Fruit fly (Drosophila melanogaster) whole organism, prepupa: Measurements from ENCODE around the gene Snoo.
A peak's percentile ranks its signal among the peaks of the same experiment; 100 is the strongest.

Experiments
- CG10631 ChIP-seq: fragments of 200-800 bp; sonication (Bioruptor generic); optimal IDR thresholded peaks from 2 replicates; lab custom pipeline; 2016; ENCODE audit warnings: missing biosample characterization, missing genetic modification characterization
- CG11294 ChIP-seq: fragments of 200-800 bp; sonication (Bioruptor generic); IDR thresholded peaks from 2 replicates; pipeline ENCODE4 v1.3.6; 2022; ENCODE audit warnings: missing biosample characterization, missing genetic modification characterization
- CG11762 ChIP-seq: fragments of 200-800 bp; sonication (Bioruptor generic); optimal IDR thresholded peaks from 3 replicates; lab custom pipeline; 2016; ENCODE audit warnings: missing biosample characterization, missing genetic modification characterization; ENCODE audit not compliant: insufficient read depth
- CG11902 ChIP-seq: fragments of 200-800 bp; sonication (Bioruptor generic); optimal IDR thresholded peaks from 3 replicates; lab custom pipeline; 2016; ENCODE audit warnings: missing biosample characterization, missing genetic modification characterization
- CG1621 ChIP-seq: fragments of 200-800 bp; sonication (Bioruptor generic); optimal IDR thresholded peaks from 3 replicates; lab custom pipeline; 2018; ENCODE audit warnings: missing biosample characterization, mild to moderate bottlenecking, missing genetic modification characterization
- CG31627 ChIP-seq: fragments of 200-800 bp; sonication (Bioruptor generic); optimal IDR thresholded peaks from 3 replicates; lab custom pipeline; 2016; ENCODE audit warnings: missing biosample characterization, missing genetic modification characterization
- CG32006 ChIP-seq: fragments of 200-800 bp; sonication (Bioruptor generic); optimal IDR thresholded peaks from 3 replicates; lab custom pipeline; 2017; ENCODE audit warnings: missing biosample characterization, mild to moderate bottlenecking, missing genetic modification characterization
- CG34406 ChIP-seq: fragments of 200-800 bp; sonication (Bioruptor generic); optimal IDR thresholded peaks from 3 replicates; lab custom pipeline; 2016; ENCODE audit warnings: missing biosample characterization, missing genetic modification characterization
- CG6163 ChIP-seq: fragments of 200-800 bp; sonication (Bioruptor generic); IDR thresholded peaks from 3 replicates; pipeline ENCODE4 v1.3.6; 2022; ENCODE audit warnings: missing biosample characterization, missing genetic modification characterization
- CG6276 ChIP-seq: fragments of 200-800 bp; sonication (Bioruptor generic); optimal IDR thresholded peaks from 2 replicates; lab custom pipeline; 2017; ENCODE audit warnings: missing biosample characterization, mild to moderate bottlenecking, missing genetic modification characterization
- CG6808 ChIP-seq: fragments of 200-800 bp; sonication (Bioruptor generic); optimal IDR thresholded peaks from 3 replicates; lab custom pipeline; 2017; ENCODE audit warnings: missing biosample characterization, missing genetic modification characterization, mild to moderate bottlenecking, moderate library complexity, missing genetic modification reagents
- CG7368 ChIP-seq: fragments of 200-800 bp; sonication (Bioruptor generic); optimal IDR thresholded peaks from 3 replicates; lab custom pipeline; 2016; ENCODE audit warnings: missing biosample characterization, missing genetic modification characterization
- CG8319 ChIP-seq: fragments of 200-800 bp; sonication (Bioruptor generic); optimal IDR thresholded peaks from 3 replicates; lab custom pipeline; 2016; ENCODE audit warnings: missing biosample characterization, missing genetic modification characterization
- CG8632 ChIP-seq: fragments of 200-800 bp; sonication (Bioruptor generic); optimal IDR thresholded peaks from 3 replicates; lab custom pipeline; 2016; ENCODE audit warnings: missing biosample characterization, missing genetic modification characterization
- Eip75B ChIP-seq: fragments of 200-800 bp; sonication (Bioruptor generic); optimal IDR thresholded peaks from 3 replicates; lab custom pipeline; 2016; ENCODE audit warnings: missing biosample characterization, missing genetic modification characterization
- Eip78C ChIP-seq: fragments of 200-800 bp; sonication (Bioruptor generic); peaks from one replicate; lab custom pipeline; 2016; ENCODE audit warnings: missing biosample characterization, missing genetic modification characterization
- Eip93F ChIP-seq: fragments of 200-800 bp; sonication (Bioruptor generic); optimal IDR thresholded peaks from 2 replicates; lab custom pipeline; 2016; ENCODE audit warnings: missing biosample characterization, mild to moderate bottlenecking, missing genetic modification characterization
- Ets21C ChIP-seq: fragments of 200-800 bp; sonication (Bioruptor generic); optimal IDR thresholded peaks from 3 replicates; lab custom pipeline; 2016; ENCODE audit warnings: missing biosample characterization, missing genetic modification characterization
- Ets96B ChIP-seq: fragments of 200-800 bp; optimal IDR thresholded peaks from 2 replicates; lab custom pipeline; 2019; ENCODE audit warnings: missing biosample characterization, mild to moderate bottlenecking, missing genetic modification characterization, moderate library complexity
- Gug ChIP-seq: fragments of 200-800 bp; sonication (Bioruptor generic); IDR thresholded peaks from 2 replicates; pipeline ENCODE4 v1.3.6; 2022; ENCODE audit warnings: missing biosample characterization, missing genetic modification characterization
- Hr38 ChIP-seq: sonication (Bioruptor generic); optimal IDR thresholded peaks from 2 replicates; lab custom pipeline; 2016; ENCODE audit warnings: missing biosample characterization, missing genetic modification characterization
- Hr4 ChIP-seq: fragments of 200-800 bp; sonication (Bioruptor generic); optimal IDR thresholded peaks from 3 replicates; lab custom pipeline; 2016; ENCODE audit warnings: missing biosample characterization, missing genetic modification characterization
- OdsH ChIP-seq: fragments of 200-800 bp; sonication (Bioruptor generic); optimal IDR thresholded peaks from 3 replicates; lab custom pipeline; 2016; ENCODE audit warnings: missing biosample characterization, missing genetic modification characterization
- Smox ChIP-seq: fragments of 200-800 bp; sonication (Bioruptor generic); optimal IDR thresholded peaks from 3 replicates; lab custom pipeline; 2016; ENCODE audit warnings: missing biosample characterization, missing genetic modification characterization
- Sox102F ChIP-seq: fragments of 200-800 bp; sonication (Bioruptor generic); optimal IDR thresholded peaks from 2 replicates; lab custom pipeline; 2016; ENCODE audit warnings: missing biosample characterization, mild to moderate bottlenecking, missing genetic modification characterization
- Sox14 ChIP-seq: fragments of 200-800 bp; sonication (Bioruptor generic); optimal IDR thresholded peaks from 3 replicates; lab custom pipeline; 2016; ENCODE audit warnings: missing biosample characterization, missing genetic modification characterization
- Sox15 ChIP-seq: fragments of 200-800 bp; sonication (Bioruptor generic); optimal IDR thresholded peaks from 3 replicates; lab custom pipeline; 2016; ENCODE audit warnings: missing biosample characterization, missing genetic modification characterization
- achi ChIP-seq: fragments of 200-800 bp; sonication (Bioruptor generic); optimal IDR thresholded peaks from 3 replicates; lab custom pipeline; 2016; ENCODE audit warnings: missing biosample characterization, missing genetic modification characterization
- dsx ChIP-seq: fragments of 200-800 bp; optimal IDR thresholded peaks from 3 replicates; lab custom pipeline; 2019; ENCODE audit warnings: missing biosample characterization, mild to moderate bottlenecking, missing genetic modification characterization, moderate library complexity; ENCODE audit not compliant: poor library complexity, severe bottlenecking
- eg ChIP-seq: fragments of 200-800 bp; sonication (Bioruptor generic); IDR thresholded peaks from 3 replicates; pipeline ENCODE4 v1.3.6; 2022; ENCODE audit warnings: missing biosample characterization, missing genetic modification characterization
- esn ChIP-seq: fragments of 200-800 bp; sonication (Bioruptor generic); optimal IDR thresholded peaks from 2 replicates; lab custom pipeline; 2016; ENCODE audit warnings: missing biosample characterization, mild to moderate bottlenecking, missing genetic modification characterization, moderate library complexity
- fd59A ChIP-seq: fragments of 200-800 bp; sonication (Bioruptor generic); optimal IDR thresholded peaks from 2 replicates; lab custom pipeline; 2017; ENCODE audit warnings: missing biosample characterization, mild to moderate bottlenecking, missing genetic modification characterization, missing genetic modification reagents
- fd85E ChIP-seq: fragments of 200-800 bp; sonication (Bioruptor generic); optimal IDR thresholded peaks from 3 replicates; lab custom pipeline; 2016; ENCODE audit warnings: missing biosample characterization, missing genetic modification characterization
- fkh ChIP-seq: fragments of 200-800 bp; sonication (Bioruptor generic); optimal IDR thresholded peaks from 3 replicates; lab custom pipeline; 2017; ENCODE audit warnings: missing biosample characterization, mild to moderate bottlenecking, missing genetic modification characterization, moderate library complexity
- lz ChIP-seq: fragments of 200-800 bp; sonication (Bioruptor generic); optimal IDR thresholded peaks from 3 replicates; lab custom pipeline; 2016; ENCODE audit warnings: missing biosample characterization, missing genetic modification characterization
- pdm3 ChIP-seq: fragments of 200-800 bp; sonication (Bioruptor generic); optimal IDR thresholded peaks from 3 replicates; lab custom pipeline; 2016; ENCODE audit warnings: missing biosample characterization, missing genetic modification characterization
- salr ChIP-seq, 2 experiments: fragments of 200-800 bp; sonication (Bioruptor generic); optimal IDR thresholded peaks; 3 replicates each; lab custom pipeline; 2016 to 2018; ENCODE audit warnings: missing biosample characterization in 2 of 2, missing genetic modification characterization in 2 of 2, mild to moderate bottlenecking in 1 of 2
- spab ChIP-seq: fragments of 200-800 bp; sonication (Bioruptor generic); optimal IDR thresholded peaks from 2 replicates; lab custom pipeline; 2017; ENCODE audit warnings: missing biosample characterization, mild to moderate bottlenecking, missing genetic modification characterization, missing genetic modification reagents
- ss ChIP-seq, 2 experiments: fragments of 200-800 bp; sonication (Bioruptor generic); optimal IDR thresholded peaks; 2 replicates in 1 of 2; 3 replicates in 1 of 2; lab custom pipeline; 2017 to 2018; ENCODE audit warnings: mild to moderate bottlenecking in 2 of 2, missing biosample characterization in 2 of 2, missing genetic modification characterization in 2 of 2, moderate library complexity in 1 of 2
- svp ChIP-seq: fragments of 200-800 bp; sonication (Bioruptor generic); peaks from one replicate; lab custom pipeline; 2016; ENCODE audit warnings: missing biosample characterization, missing genetic modification characterization
- topi ChIP-seq: fragments of 200-800 bp; sonication (Bioruptor generic); optimal IDR thresholded peaks from 3 replicates; lab custom pipeline; 2016; ENCODE audit warnings: missing biosample characterization, missing genetic modification characterization
- vri ChIP-seq: fragments of 200-800 bp; sonication (Bioruptor generic); optimal IDR thresholded peaks from 3 replicates; lab custom pipeline; 2016; ENCODE audit warnings: missing biosample characterization, mild to moderate bottlenecking, missing genetic modification characterization

Snoo gene

dm6 chr2L:7991391-7991876 lies 7.4 kb upstream of the Snoo start (continued):
- TF ChIP-seq Gug (no peak), Ets96B (tag; lab: Kevin White, UChicago) (no peak), CG10631 (GFP tag; lab: Kevin White, UChicago) (no peak), Smox (GFP tag; lab: Kevin White, UChicago) (no peak), svp (peak; percentile 62), CG31627 (GFP tag; lab: Kevin White, UChicago) (no peak), Hr4 (GFP tag; lab: Kevin White, UChicago) (no peak), CG6163 (GFP tag; lab: Robert Waterston, UW) (peak; percentile 45; the same call in 2 of the 3 replicates), lz (no peak), Sox14 (peak; percentile 56), topi (GFP tag; lab: Kevin White, UChicago) (no peak)
- TF ChIP-seq, all 60 proteins: peak for 11

dm6 chr2L:7990720-7991119 lies 6.7 kb upstream of the Snoo start:
- TF ChIP-seq pdm3 (GFP tag; lab: Kevin White, UChicago) = no peak
- TF ChIP-seq CG7368 (GFP tag; lab: Kevin White, UChicago) = no peak
- TF ChIP-seq svp = no peak
- no peak for TF ChIP-seq vri (GFP tag; lab: Kevin White, UChicago)
- TF ChIP-seq CG11762 (GFP tag; lab: Kevin White, UChicago) = no peak
- TF ChIP-seq CG6808 (GFP tag; lab: Kevin White, UChicago) = no peak
- TF ChIP-seq Eip78C (GFP tag; lab: Kevin White, UChicago) = peak; percentile 48

- no peak for TF ChIP-seq fd85E (GFP tag; lab: Kevin White, UChicago)
- peak; percentile 9 for TF ChIP-seq vri (GFP tag; lab: Kevin White, UChicago)
These were observed 5.9 kb upstream of the Snoo start for dm6 chr2L:7989868-7990267.

- TF ChIP-seq Sox14 = no peak
- TF ChIP-seq dsx (GFP tag; lab: Kevin White, UChicago) = no peak
- TF ChIP-seq svp = peak; percentile 11
These were observed 2.2 kb upstream of the Snoo start for dm6 chr2L:7986210-7986609.

- peak; percentile 35 for TF ChIP-seq CG6276 (GFP tag; lab: Kevin White, UChicago)
- TF ChIP-seq fkh (GFP tag; lab: Kevin White, UChicago) = peak; percentile 22
- no peak for TF ChIP-seq eg (GFP tag; lab: Robert Waterston, UW)
- peak; percentile 90 for TF ChIP-seq svp
- TF ChIP-seq Sox15 (GFP tag; lab: Kevin White, UChicago) = no peak
- TF ChIP-seq spab (GFP tag; lab: Kevin White, UChicago) = peak; percentile 8
- no peak for TF ChIP-seq Hr38 (GFP tag; lab: Kevin White, UChicago)
- peak; percentile 13 for TF ChIP-seq CG1621 (tag; lab: Kevin White, UChicago)
- TF ChIP-seq CG11294 (GFP tag; lab: Robert Waterston, UW) = no peak
- peak; percentile 34 to 58 for TF ChIP-seq ss (GFP tag; optimal IDR thresholded peaks at IDR 0.05; lab: Kevin White, UChicago)
- peak; percentile 29 for TF ChIP-seq CG10631 (GFP tag; lab: Kevin White, UChicago)
- TF ChIP-seq CG8319 = peak; percentile 29
- TF ChIP-seq esn (GFP tag; lab: Kevin White, UChicago) = peak; percentile 67
- TF ChIP-seq achi = peak; percentile 53
- TF ChIP-seq Sox102F (GFP tag; lab: Kevin White, UChicago) = peak; percentile 66
- TF ChIP-seq Gug = no peak
- no peak for TF ChIP-seq fd59A
- TF ChIP-seq CG8632 (GFP tag; lab: Kevin White, UChicago) = peak; percentile 54
- TF ChIP-seq CG6163 (GFP tag; lab: Robert Waterston, UW) = peak; percentile 77; the same call in 2 of the 3 replicates
- peak; percentile 0 to 20 for TF ChIP-seq salr (GFP tag; optimal IDR thresholded peaks at IDR 0.05; lab: Kevin White, UChicago)
- TF ChIP-seq CG32006 (GFP tag; lab: Kevin White, UChicago) = peak; percentile 70
- TF ChIP-seq CG34406 (GFP tag; lab: Kevin White, UChicago) = peak; percentile 45
- TF ChIP-seq Smox (GFP tag; lab: Kevin White, UChicago) = peak; percentile 41
- peak; percentile 27 for TF ChIP-seq CG11902 (GFP tag; lab: Kevin White, UChicago)
- peak; percentile 52 for TF ChIP-seq OdsH (GFP tag; lab: Kevin White, UChicago)
- peak; percentile 56 for TF ChIP-seq CG6808 (GFP tag; lab: Kevin White, UChicago)
- peak; percentile 63 for TF ChIP-seq pdm3 (GFP tag; lab: Kevin White, UChicago)
- peak; percentile 8 for TF ChIP-seq Ets21C (GFP tag; lab: Kevin White, UChicago)
- TF ChIP-seq Eip93F = peak; percentile 40
- peak; percentile 66 for TF ChIP-seq Eip75B (GFP tag; lab: Kevin White, UChicago)
These were observed 1.0 kb upstream of the Snoo start for dm6 chr2L:7984889-7985514.
